Worm (Caenorhabditis elegans): Measurements from ENCODE around the gene srp-1.

DNA sequence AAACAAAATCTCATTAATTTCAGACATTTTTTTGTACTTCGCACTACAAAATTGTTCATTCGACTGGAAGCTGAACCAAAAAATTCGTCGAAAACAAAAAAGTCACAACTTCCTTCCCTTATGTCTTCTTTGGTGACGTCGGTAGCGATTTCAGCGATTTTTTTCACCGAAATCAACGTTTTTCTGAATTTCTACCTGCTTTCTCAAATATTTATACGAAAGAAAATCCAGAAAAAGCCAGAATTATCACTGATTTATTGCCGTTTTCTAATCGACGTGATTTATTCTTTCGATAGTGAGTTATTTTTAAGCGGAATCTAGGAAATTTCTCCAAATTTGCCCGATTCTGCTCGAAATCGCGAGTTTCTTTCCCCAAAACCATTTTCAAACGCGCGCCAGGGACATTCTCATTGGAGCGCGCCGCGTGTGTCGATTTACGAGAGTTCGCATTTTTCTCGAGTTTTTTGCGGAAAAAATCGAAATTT is 21.8 kb downstream of the srp-1 start, which contains the start of gene srbc-58:
- TF ChIP-seq unc-62 (GFP tag; optimal IDR thresholded peaks at IDR 0.05) (no peak), T07F8.4 (tag; optimal IDR thresholded peaks at IDR 0.05) (no peak), rec-8 (tag; optimal IDR thresholded peaks at IDR 0.05) (no peak), hsf-1 (GFP tag; IDR thresholded peaks at IDR 0.05) (peak; percentile 75; the same call in 1 of the 2 replicates), dpl-1 (GFP tag; optimal IDR thresholded peaks at IDR 0.05) (peak; percentile 52), him-1 (tag; optimal IDR thresholded peaks at IDR 0.05) (peak; percentile 49), F52B5.7 (tag; optimal IDR thresholded peaks at IDR 0.05) (no peak), nhr-80 (tag; optimal IDR thresholded peaks at IDR 0.05) (no peak), ama-1 (optimal IDR thresholded peaks at IDR 0.05) (no peak), ama-1 (GFP tag; optimal IDR thresholded peaks at IDR 0.05) (peak in 1 of 2 experiments; percentile 52)
